Fruit fly (Drosophila melanogaster) whole organism, embryonic: Measurements from ENCODE around the gene ghi.
A peak's percentile ranks its signal among the peaks of the same experiment; 100 is the strongest.

Source experiments
- Adf1 ChIP-seq: fragments of 200-800 bp; sonication (Bioruptor generic); IDR thresholded peaks from 2 replicates; pipeline ENCODE4 v1.3.6; 2022; ENCODE audit warnings: missing biosample characterization, missing genetic modification characterization
- BtbVII ChIP-seq: fragments of 200-800 bp; sonication (Bioruptor generic); optimal IDR thresholded peaks from 3 replicates; lab custom pipeline; 2017; ENCODE audit warnings: missing biosample characterization, mild to moderate bottlenecking, missing genetic modification characterization
- CG10147 ChIP-seq: fragments of 200-800 bp; sonication (Bioruptor generic); optimal IDR thresholded peaks from 2 replicates; lab custom pipeline; 2019; ENCODE audit warnings: missing biosample characterization, mild to moderate bottlenecking, missing genetic modification characterization, moderate library complexity
- CG10209 ChIP-seq: fragments of 200-800 bp; sonication (Bioruptor generic); optimal IDR thresholded peaks from 3 replicates; lab custom pipeline; 2017; ENCODE audit warnings: missing biosample characterization, mild to moderate bottlenecking, missing genetic modification characterization, missing genetic modification reagents
- CG10267 ChIP-seq: fragments of 200-800 bp; sonication (Bioruptor generic); optimal IDR thresholded peaks from 2 replicates; lab custom pipeline; 2018; ENCODE audit warnings: missing biosample characterization, mild to moderate bottlenecking, missing genetic modification characterization, moderate library complexity
- CG10543 ChIP-seq: fragments of 200-800 bp; sonication (Bioruptor generic); optimal IDR thresholded peaks from 3 replicates; lab custom pipeline; 2017; ENCODE audit warnings: missing biosample characterization, mild to moderate bottlenecking, missing genetic modification characterization, moderate library complexity
- CG10959 ChIP-seq: fragments of 200-800 bp; sonication (Bioruptor generic); IDR thresholded peaks from 2 replicates; pipeline ENCODE4 v1.3.6; 2022; ENCODE audit warnings: missing biosample characterization, missing genetic modification characterization
- CG12942 ChIP-seq: fragments of 200-800 bp; sonication (Bioruptor generic); optimal IDR thresholded peaks from 3 replicates; lab custom pipeline; 2016; ENCODE audit warnings: missing biosample characterization, missing genetic modification characterization
- CG16813 ChIP-seq: fragments of 200-800 bp; sonication (Bioruptor generic); IDR thresholded peaks from 3 replicates; pipeline ENCODE4 v1.3.6; 2022; ENCODE audit warnings: missing biosample characterization, missing genetic modification characterization; ENCODE audit not compliant: partially characterized antibody
- CG17385 ChIP-seq: fragments of 200-800 bp; sonication (Bioruptor generic); optimal IDR thresholded peaks from 3 replicates; lab custom pipeline; 2018; ENCODE audit warnings: missing biosample characterization, mild to moderate bottlenecking, missing genetic modification characterization
- CG18764 ChIP-seq: fragments of 200-800 bp; sonication (Bioruptor generic); optimal IDR thresholded peaks from 3 replicates; lab custom pipeline; 2016; ENCODE audit warnings: missing biosample characterization, missing genetic modification characterization
- CG2129 ChIP-seq: fragments of 200-800 bp; sonication (Bioruptor generic); IDR thresholded peaks from 2 replicates; pipeline ENCODE4 v1.3.6; 2022; ENCODE audit warnings: missing biosample characterization, missing genetic modification characterization; ENCODE audit not compliant: partially characterized antibody
- CG32772 ChIP-seq: fragments of 200-800 bp; sonication (Bioruptor generic); IDR thresholded peaks from 2 replicates; pipeline ENCODE4 v1.3.6; 2022; ENCODE audit warnings: missing biosample characterization, missing genetic modification characterization
- CG3281 ChIP-seq: fragments of 200-800 bp; sonication (Bioruptor generic); optimal IDR thresholded peaks from 3 replicates; lab custom pipeline; 2017; ENCODE audit warnings: missing biosample characterization, mild to moderate bottlenecking, missing genetic modification characterization
- CG33557 ChIP-seq: fragments of 200-800 bp; sonication (Bioruptor generic); optimal IDR thresholded peaks from 2 replicates; lab custom pipeline; 2019; ENCODE audit warnings: missing biosample characterization, mild to moderate bottlenecking, missing genetic modification characterization, moderate library complexity
- CG34376 ChIP-seq: fragments of 200-800 bp; sonication (Bioruptor generic); optimal IDR thresholded peaks from 2 replicates; lab custom pipeline; 2018; ENCODE audit warnings: missing biosample characterization, mild to moderate bottlenecking, missing genetic modification characterization
- CG4404 ChIP-seq: fragments of 200-800 bp; sonication (Bioruptor generic); IDR thresholded peaks from 2 replicates; pipeline ENCODE4 v1.3.6; 2022; ENCODE audit warnings: missing biosample characterization, missing genetic modification characterization
- CG6854 ChIP-seq: fragments of 200-800 bp; sonication (Bioruptor generic); optimal IDR thresholded peaks from 3 replicates; lab custom pipeline; 2017; ENCODE audit warnings: missing biosample characterization, mild to moderate bottlenecking, missing genetic modification characterization
- CG8478 ChIP-seq: fragments of >200 bp; optimal IDR thresholded peaks from 2 replicates; lab custom pipeline; 2018
- CHES-1-like ChIP-seq: fragments of 200-800 bp; sonication (Bioruptor generic); optimal IDR thresholded peaks from 2 replicates; lab custom pipeline; 2016; ENCODE audit warnings: missing biosample characterization, missing genetic modification characterization
- CTCF ChIP-seq: fragments of 200-800 bp; sonication (Bioruptor generic); optimal IDR thresholded peaks from 2 replicates; lab custom pipeline; 2017; ENCODE audit warnings: missing biosample characterization, mild to moderate bottlenecking, missing genetic modification characterization, moderate library complexity
- CrebB ChIP-seq: fragments of 200-800 bp; sonication (Bioruptor generic); optimal IDR thresholded peaks from 3 replicates; lab custom pipeline; 2018; ENCODE audit warnings: missing biosample characterization, mild to moderate bottlenecking, missing genetic modification characterization
- Dp ChIP-seq: fragments of 200-800 bp; sonication (Bioruptor generic); optimal IDR thresholded peaks from 2 replicates; lab custom pipeline; 2018; ENCODE audit warnings: missing biosample characterization, mild to moderate bottlenecking, missing genetic modification characterization, moderate library complexity
- E2f1 ChIP-seq: fragments of 200-800 bp; sonication (Bioruptor generic); IDR thresholded peaks from 2 replicates; pipeline ENCODE4 v1.3.6; 2022; ENCODE audit warnings: missing biosample characterization, missing genetic modification characterization
- E2f2 ChIP-seq: fragments of 200-800 bp; sonication (Bioruptor generic); IDR thresholded peaks from 2 replicates; pipeline ENCODE4 v1.3.6; 2022; ENCODE audit warnings: missing biosample characterization, missing genetic modification characterization
- Fer1 ChIP-seq: fragments of 200-800 bp; sonication (Bioruptor generic); optimal IDR thresholded peaks from 2 replicates; lab custom pipeline; 2017; ENCODE audit warnings: missing biosample characterization, mild to moderate bottlenecking, missing genetic modification characterization
- Gug ChIP-seq: fragments of 200-800 bp; sonication (Bioruptor generic); IDR thresholded peaks from 4 replicates; pipeline ENCODE4 v1.3.6; 2022; ENCODE audit warnings: missing biosample characterization, missing genetic modification characterization
- HLH3B ChIP-seq: fragments of 200-800 bp; sonication (Bioruptor generic); IDR thresholded peaks from 2 replicates; pipeline ENCODE4 v1.3.6; 2022; ENCODE audit warnings: missing biosample characterization, missing genetic modification characterization
- Hsf ChIP-seq: fragments of 200-800 bp; sonication (Bioruptor generic); optimal IDR thresholded peaks from 3 replicates; lab custom pipeline; 2016; ENCODE audit warnings: missing biosample characterization, missing genetic modification characterization
- Jarid2 ChIP-seq: fragments of 200-800 bp; sonication (Bioruptor generic); optimal IDR thresholded peaks from 3 replicates; lab custom pipeline; 2017; ENCODE audit warnings: mild to moderate bottlenecking, missing biosample characterization, missing genetic modification reagents, missing genetic modification characterization
- Max ChIP-seq: fragments of 200-800 bp; sonication (Bioruptor generic); optimal IDR thresholded peaks from 2 replicates; lab custom pipeline; 2016; ENCODE audit warnings: missing biosample characterization, mild to moderate bottlenecking, missing genetic modification characterization
- NC2β ChIP-seq: fragments of 200-800 bp; sonication (Bioruptor generic); optimal IDR thresholded peaks from 2 replicates; lab custom pipeline; 2016; ENCODE audit warnings: missing biosample characterization, missing genetic modification characterization
- NfI ChIP-seq: fragments of 200-800 bp; sonication (Bioruptor generic); optimal IDR thresholded peaks from 3 replicates; lab custom pipeline; 2018; ENCODE audit warnings: missing biosample characterization, mild to moderate bottlenecking, missing genetic modification characterization, moderate library complexity
- Pdp1 ChIP-seq, 2 experiments: fragments of 200-800 bp; sonication (Bioruptor generic); optimal IDR thresholded peaks; 3 replicates each; lab custom pipeline; 2016; ENCODE audit warnings: missing biosample characterization in 2 of 2, missing genetic modification characterization in 2 of 2, mild to moderate bottlenecking in 1 of 2, moderate library complexity in 1 of 2
- Sin3A ChIP-seq: fragments of >200 bp; optimal IDR thresholded peaks from 2 replicates; lab custom pipeline; 2018
- Sox100B ChIP-seq: fragments of 200-800 bp; sonication (Bioruptor generic); optimal IDR thresholded peaks from 3 replicates; lab custom pipeline; 2018; ENCODE audit warnings: missing biosample characterization, mild to moderate bottlenecking, missing genetic modification characterization
- Tbp ChIP-seq: fragments of >200 bp; optimal IDR thresholded peaks from 2 replicates; lab custom pipeline; 2018; ENCODE audit warnings: missing biosample characterization, missing genetic modification characterization
- bbx ChIP-seq: fragments of 200-800 bp; sonication (Bioruptor generic); IDR thresholded peaks from 2 replicates; pipeline ENCODE4 v1.3.6; 2022; ENCODE audit warnings: missing biosample characterization, missing genetic modification characterization; ENCODE audit not compliant: partially characterized antibody
- bcd ChIP-seq: fragments of 200-800 bp; sonication (Bioruptor generic); optimal IDR thresholded peaks from 2 replicates; lab custom pipeline; 2017; ENCODE audit warnings: missing biosample characterization, mild to moderate bottlenecking, missing genetic modification characterization
- cg ChIP-seq: fragments of 200-800 bp; sonication (Bioruptor generic); optimal IDR thresholded peaks from 3 replicates; lab custom pipeline; 2019; ENCODE audit warnings: missing biosample characterization, mild to moderate bottlenecking, missing genetic modification characterization, moderate library complexity
- dan ChIP-seq: fragments of 200-800 bp; sonication (Bioruptor generic); IDR thresholded peaks from 2 replicates; pipeline ENCODE4 v1.3.6; 2022; ENCODE audit warnings: missing biosample characterization, missing genetic modification characterization
- disco-r ChIP-seq: fragments of 200-800 bp; sonication (Bioruptor generic); optimal IDR thresholded peaks from 2 replicates; lab custom pipeline; 2016; ENCODE audit warnings: missing biosample characterization, missing genetic modification characterization
- gcm ChIP-seq: fragments of 200-800 bp; sonication (Bioruptor generic); optimal IDR thresholded peaks from 2 replicates; lab custom pipeline; 2019; ENCODE audit warnings: missing biosample characterization, mild to moderate bottlenecking, missing genetic modification characterization, moderate library complexity
- jigr1 ChIP-seq: fragments of 200-800 bp; sonication (Bioruptor generic); IDR thresholded peaks from 3 replicates; pipeline ENCODE4 v1.3.6; 2022; ENCODE audit warnings: missing biosample characterization, missing genetic modification characterization
- ken ChIP-seq: fragments of 200-800 bp; sonication (Bioruptor generic); IDR thresholded peaks from 3 replicates; pipeline ENCODE4 v1.3.6; 2022; ENCODE audit warnings: missing biosample characterization, missing genetic modification characterization
- slbo ChIP-seq: fragments of 200-800 bp; sonication (Bioruptor generic); IDR thresholded peaks from 2 replicates; pipeline ENCODE4 v1.3.6; 2022; ENCODE audit warnings: missing biosample characterization, missing genetic modification characterization
- slp2 ChIP-seq: fragments of 200-800 bp; sonication (Bioruptor generic); optimal IDR thresholded peaks from 2 replicates; lab custom pipeline; 2016; ENCODE audit warnings: missing biosample characterization, missing genetic modification characterization
- ssp ChIP-seq: fragments of 200-800 bp; sonication (Bioruptor generic); IDR thresholded peaks from 2 replicates; pipeline ENCODE4 v1.3.6; 2022; ENCODE audit warnings: missing biosample characterization, missing genetic modification characterization
- trem ChIP-seq: fragments of 200-800 bp; optimal IDR thresholded peaks from 3 replicates; lab custom pipeline; 2019; ENCODE audit warnings: missing biosample characterization, mild to moderate bottlenecking, missing genetic modification characterization, moderate library complexity
- tup ChIP-seq: fragments of 200-800 bp; sonication (Bioruptor generic); optimal IDR thresholded peaks from 2 replicates; lab custom pipeline; 2016; ENCODE audit warnings: missing biosample characterization, mild to moderate bottlenecking, missing genetic modification characterization, moderate library complexity
- z ChIP-seq: fragments of 200-800 bp; sonication (Bioruptor generic); IDR thresholded peaks from 3 replicates; pipeline ENCODE4 v1.3.6; 2022; ENCODE audit warnings: missing biosample characterization, missing genetic modification characterization

The ghi gene

dm6 chr3L:9426656-9427294 is 24.9 kb upstream of the ghi start, which contains the start of the genes Atat and Shc (continued):
- TF ChIP-seq Tbp (GFP tag; lab: Kevin White, UChicago) (no peak), bcd (GFP tag; lab: Kevin White, UChicago) (peak; percentile 99), ken (peak; percentile 100), CG16813 (GFP tag; lab: Robert Waterston, UW) (peak; percentile 96), HLH3B (peak; percentile 100), CG17385 (GFP tag; lab: Kevin White, UChicago) (peak; percentile 95), CG8478 (lab: Kevin White, UChicago) (peak; percentile 55), CG10543 (GFP tag; lab: Kevin White, UChicago) (peak; percentile 98), Max (peak; percentile 99), NC2β (peak; percentile 99), E2f2 (GFP tag; lab: Robert Waterston, UW) (peak; percentile 86), BtbVII (GFP tag; lab: Kevin White, UChicago) (peak; percentile 95), CG33557 (GFP tag; lab: Kevin White, UChicago) (peak; percentile 93), gcm (GFP tag; lab: Kevin White, UChicago) (peak; percentile 92), CrebB (tag; lab: Kevin White, UChicago) (peak; percentile 97), CG18764 (GFP tag; lab: Kevin White, UChicago) (peak; percentile 99), slbo (peak; percentile 100), CG32772 (GFP tag; lab: Robert Waterston, UW) (peak; percentile 100), Adf1 (peak; percentile 90), bbx (GFP tag; lab: Robert Waterston, UW) (peak; percentile 71; the same call in 1 of the 2 replicates), Jarid2 (GFP tag; lab: Kevin White, UChicago) (peak; percentile 91), tup (peak; percentile 99), E2f1 (GFP tag; lab: Robert Waterston, UW) (peak; percentile 99), CG3281 (peak; percentile 97), CG4404 (GFP tag; lab: Robert Waterston, UW) (peak; percentile 100), cg (GFP tag; lab: Kevin White, UChicago) (peak; percentile 2), CTCF (GFP tag; lab: Kevin White, UChicago) (peak; percentile 62), slp2 (peak; percentile 99), CG10147 (GFP tag; lab: Kevin White, UChicago) (peak; percentile 99), CG10209 (peak; percentile 99), CHES-1-like (peak; percentile 100), CG12942 (GFP tag; lab: Kevin White, UChicago) (peak; percentile 100), CG6854 (GFP tag; lab: Kevin White, UChicago) (peak; percentile 93), CG2129 (peak; percentile 76), CG10267 (tag; lab: Kevin White, UChicago) (peak; percentile 92), trem (tag; lab: Kevin White, UChicago) (peak; percentile 95), CG10959 (GFP tag; lab: Robert Waterston, UW) (peak; percentile 99), ssp (GFP tag; lab: Robert Waterston, UW) (peak; percentile 97), Gug (GFP tag; lab: Robert Waterston, UW) (peak; percentile 100), NfI (peak; percentile 99), jigr1 (GFP tag; lab: Robert Waterston, UW) (peak; percentile 100), Sox100B (GFP tag; lab: Kevin White, UChicago) (peak; percentile 90), Dp (GFP tag; lab: Kevin White, UChicago) (peak; percentile 53), z (GFP tag; lab: Robert Waterston, UW) (peak; percentile 73; the same call in 2 of the 3 replicates), Pdp1 (GFP tag; optimal IDR thresholded peaks at IDR 0.05; lab: Kevin White, UChicago) (peak; percentile 99 to 100), dan (GFP tag; lab: Robert Waterston, UW) (peak; percentile 99), Fer1 (GFP tag; lab: Kevin White, UChicago) (peak; percentile 98), Sin3A (peak; percentile 100), disco-r (GFP tag; lab: Kevin White, UChicago) (peak; percentile 99), Hsf (GFP tag; lab: Kevin White, UChicago) (peak; percentile 100), CG34376 (GFP tag; lab: Kevin White, UChicago) (peak; percentile 99)
